Fruit fly (Drosophila melanogaster) whole organism, embryonic: Measurements from ENCODE around the gene CG2157.

Experiments
- Asciz ChIP-seq: fragments of 200-800 bp; sonication (Bioruptor generic); optimal IDR thresholded peaks from 2 replicates; lab custom pipeline; 2017; ENCODE audit warnings: missing biosample characterization, mild to moderate bottlenecking, missing genetic modification characterization, missing genetic modification reagents
- Atf3 ChIP-seq: fragments of 200-800 bp; sonication (Bioruptor generic); optimal IDR thresholded peaks from 3 replicates; lab custom pipeline; 2016; ENCODE audit warnings: missing biosample characterization, missing genetic modification characterization
- BEAF-32 ChIP-seq: fragments of 200-800 bp; sonication (Bioruptor generic); optimal IDR thresholded peaks from 3 replicates; lab custom pipeline; 2017; ENCODE audit warnings: missing biosample characterization, missing genetic modification characterization, mild to moderate bottlenecking, moderate library complexity, missing genetic modification reagents
- CG10543 ChIP-seq: fragments of 200-800 bp; sonication (Bioruptor generic); optimal IDR thresholded peaks from 3 replicates; lab custom pipeline; 2017; ENCODE audit warnings: missing biosample characterization, mild to moderate bottlenecking, missing genetic modification characterization, moderate library complexity
- CG11085 ChIP-seq: fragments of 200-800 bp; sonication (Bioruptor generic); IDR thresholded peaks from 2 replicates; pipeline ENCODE4 v1.3.6; 2022; ENCODE audit warnings: missing biosample characterization, missing genetic modification characterization
- CG11093 ChIP-seq: fragments of 200-800 bp; sonication (Bioruptor generic); IDR thresholded peaks from 3 replicates; pipeline ENCODE4 v1.3.6; 2022; ENCODE audit warnings: missing biosample characterization, missing genetic modification characterization
- CG12659 ChIP-seq: fragments of 200-800 bp; sonication (Bioruptor generic); optimal IDR thresholded peaks from 3 replicates; lab custom pipeline; 2017; ENCODE audit warnings: mild to moderate bottlenecking, missing biosample characterization, missing genetic modification reagents, missing genetic modification characterization
- CG13894 ChIP-seq: fragments of 200-800 bp; sonication (Bioruptor generic); optimal IDR thresholded peaks from 3 replicates; lab custom pipeline; 2018; ENCODE audit warnings: missing biosample characterization, mild to moderate bottlenecking, missing genetic modification characterization, moderate library complexity
- CG17186 ChIP-seq: fragments of 200-800 bp; sonication (Bioruptor generic); optimal IDR thresholded peaks from 3 replicates; lab custom pipeline; 2017; ENCODE audit warnings: missing biosample characterization, missing genetic modification reagents, missing genetic modification characterization
- CG17829 ChIP-seq: fragments of 200-800 bp; optimal IDR thresholded peaks from 2 replicates; lab custom pipeline; 2019; ENCODE audit warnings: missing biosample characterization, mild to moderate bottlenecking, missing genetic modification characterization, moderate library complexity
- CG17912 ChIP-seq: fragments of 200-800 bp; sonication (Bioruptor generic); optimal IDR thresholded peaks from 2 replicates; lab custom pipeline; 2018; ENCODE audit warnings: missing biosample characterization, mild to moderate bottlenecking, missing genetic modification characterization
- CG18619 ChIP-seq: fragments of 200-800 bp; sonication (Bioruptor generic); optimal IDR thresholded peaks from 3 replicates; lab custom pipeline; 2017; ENCODE audit warnings: missing biosample characterization, mild to moderate bottlenecking, missing genetic modification characterization
- CG32767 ChIP-seq: fragments of 200-800 bp; sonication (Bioruptor generic); IDR thresholded peaks from 2 replicates; pipeline ENCODE4 v1.3.6; 2022; ENCODE audit warnings: missing biosample characterization, missing genetic modification characterization
- CG4328 ChIP-seq: fragments of 200-800 bp; sonication (Bioruptor generic); optimal IDR thresholded peaks from 3 replicates; lab custom pipeline; 2017; ENCODE audit warnings: missing biosample characterization, missing genetic modification reagents, missing genetic modification characterization
- CG43689 ChIP-seq: fragments of 200-800 bp; sonication (Bioruptor generic); IDR thresholded peaks from 2 replicates; pipeline ENCODE4 v1.3.6; 2022; ENCODE audit warnings: missing biosample characterization, missing genetic modification characterization
- CG4730 ChIP-seq: fragments of 200-800 bp; sonication (Bioruptor generic); IDR thresholded peaks from 2 replicates; pipeline ENCODE4 v1.3.6; 2022; ENCODE audit warnings: missing biosample characterization, missing genetic modification characterization
- CG7271 ChIP-seq: fragments of 200-800 bp; sonication (Bioruptor generic); optimal IDR thresholded peaks from 2 replicates; lab custom pipeline; 2018; ENCODE audit warnings: missing biosample characterization, mild to moderate bottlenecking, missing genetic modification characterization, moderate library complexity
- CG7745 ChIP-seq: fragments of 200-800 bp; sonication (Bioruptor generic); optimal IDR thresholded peaks from 2 replicates; lab custom pipeline; 2018; ENCODE audit warnings: missing biosample characterization, mild to moderate bottlenecking, missing genetic modification characterization, moderate library complexity
- CG8089 ChIP-seq: fragments of 200-800 bp; sonication (Bioruptor generic); optimal IDR thresholded peaks from 3 replicates; lab custom pipeline; 2016; ENCODE audit warnings: missing biosample characterization, missing genetic modification characterization
- CG8281 ChIP-seq: fragments of 200-800 bp; sonication (Bioruptor generic); optimal IDR thresholded peaks from 2 replicates; lab custom pipeline; 2018; ENCODE audit warnings: missing biosample characterization, mild to moderate bottlenecking, missing genetic modification characterization, moderate library complexity
- CG8290 ChIP-seq, 3 experiments: fragments of 200-800 bp; sonication (Bioruptor generic); optimal IDR thresholded peaks; 2 replicates each; lab custom pipeline; 2016 to 2019; ENCODE audit warnings: missing biosample characterization in 3 of 3, missing genetic modification characterization in 3 of 3, mild to moderate bottlenecking in 2 of 3, moderate library complexity in 1 of 3
- CG8924 ChIP-seq: fragments of 200-800 bp; optimal IDR thresholded peaks from 3 replicates; lab custom pipeline; 2019; ENCODE audit warnings: missing biosample characterization, mild to moderate bottlenecking, missing genetic modification characterization, moderate library complexity
- CG9797 ChIP-seq: fragments of 200-800 bp; sonication (Bioruptor generic); optimal IDR thresholded peaks from 3 replicates; lab custom pipeline; 2018; ENCODE audit warnings: missing biosample characterization, mild to moderate bottlenecking, missing genetic modification characterization
- Dip3 ChIP-seq: fragments of 200-800 bp; sonication (Bioruptor generic); optimal IDR thresholded peaks from 3 replicates; lab custom pipeline; 2016; ENCODE audit warnings: missing biosample characterization, missing genetic modification characterization
- Doc2 ChIP-seq: fragments of 200-800 bp; sonication (Bioruptor generic); IDR thresholded peaks from 2 replicates; pipeline ENCODE4 v1.3.6; 2022; ENCODE audit warnings: missing biosample characterization, missing genetic modification characterization
- Dref ChIP-seq: fragments of 200-800 bp; sonication (Bioruptor generic); IDR thresholded peaks from 2 replicates; pipeline ENCODE4 v1.3.6; 2022; ENCODE audit warnings: missing biosample characterization, missing genetic modification characterization
- Lhr ChIP-seq: fragments of 200-800 bp; sonication (Bioruptor generic); optimal IDR thresholded peaks from 3 replicates; lab custom pipeline; 2017; ENCODE audit warnings: mild to moderate bottlenecking, missing biosample characterization, missing genetic modification reagents, missing genetic modification characterization
- Lim3 ChIP-seq: fragments of 200-800 bp; sonication (Bioruptor generic); IDR thresholded peaks from 2 replicates; pipeline ENCODE4 v1.3.6; 2022; ENCODE audit warnings: missing biosample characterization, missing genetic modification characterization
- Max ChIP-seq: fragments of 200-800 bp; sonication (Bioruptor generic); optimal IDR thresholded peaks from 2 replicates; lab custom pipeline; 2016; ENCODE audit warnings: missing biosample characterization, mild to moderate bottlenecking, missing genetic modification characterization
- Oli ChIP-seq: fragments of 200-800 bp; sonication (Bioruptor generic); optimal IDR thresholded peaks from 2 replicates; lab custom pipeline; 2018; ENCODE audit warnings: missing biosample characterization, mild to moderate bottlenecking, missing genetic modification characterization, moderate library complexity
- Pdp1 ChIP-seq, 2 experiments: fragments of 200-800 bp; sonication (Bioruptor generic); optimal IDR thresholded peaks; 3 replicates each; lab custom pipeline; 2016; ENCODE audit warnings: missing biosample characterization in 2 of 2, missing genetic modification characterization in 2 of 2, mild to moderate bottlenecking in 1 of 2, moderate library complexity in 1 of 2
- Sry-δ ChIP-seq: fragments of 200-800 bp; sonication (Bioruptor generic); optimal IDR thresholded peaks from 2 replicates; lab custom pipeline; 2016; ENCODE audit warnings: missing biosample characterization, missing genetic modification characterization
- Ssrp ChIP-seq: fragments of 200-800 bp; sonication (Bioruptor generic); optimal IDR thresholded peaks from 2 replicates; lab custom pipeline; 2018; ENCODE audit warnings: missing biosample characterization, mild to moderate bottlenecking, missing genetic modification characterization, moderate library complexity
- Xrp1 ChIP-seq: fragments of 200-800 bp; sonication (Bioruptor generic); IDR thresholded peaks from 2 replicates; pipeline ENCODE4 v1.3.6; 2022; ENCODE audit warnings: missing biosample characterization, missing genetic modification characterization
- chif ChIP-seq, 2 experiments: fragments of 200-800 bp; sonication (Bioruptor generic); optimal IDR thresholded peaks; 3 replicates each; lab custom pipeline; 2016; ENCODE audit warnings: missing biosample characterization in 2 of 2, missing genetic modification characterization in 2 of 2
- chinmo ChIP-seq: fragments of 200-800 bp; sonication (Bioruptor generic); IDR thresholded peaks from 4 replicates; pipeline ENCODE4 v1.3.6; 2022; ENCODE audit warnings: missing biosample characterization, missing genetic modification characterization; ENCODE audit not compliant: partially characterized antibody
- da ChIP-seq: fragments of 200-800 bp; sonication (Bioruptor generic); optimal IDR thresholded peaks from 2 replicates; lab custom pipeline; 2016; ENCODE audit warnings: missing biosample characterization, missing genetic modification characterization
- disco-r ChIP-seq: fragments of 200-800 bp; sonication (Bioruptor generic); optimal IDR thresholded peaks from 2 replicates; lab custom pipeline; 2016; ENCODE audit warnings: missing biosample characterization, missing genetic modification characterization
- dmrt99B ChIP-seq: fragments of 200-800 bp; sonication (Bioruptor generic); optimal IDR thresholded peaks from 2 replicates; lab custom pipeline; 2018; ENCODE audit warnings: missing biosample characterization, mild to moderate bottlenecking, missing genetic modification characterization, moderate library complexity
- esg ChIP-seq: fragments of 200-800 bp; sonication (Bioruptor generic); conservative IDR thresholded peaks from 2 replicates; pipeline ENCODE4 v1.3.6; 2022; ENCODE audit warnings: missing biosample characterization, missing genetic modification characterization
- fd102C ChIP-seq: fragments of 200-800 bp; sonication (Bioruptor generic); optimal IDR thresholded peaks from 2 replicates; lab custom pipeline; 2018; ENCODE audit warnings: missing biosample characterization, mild to moderate bottlenecking, missing genetic modification characterization, moderate library complexity
- gfzf ChIP-seq: fragments of 200-800 bp; sonication (Bioruptor generic); optimal IDR thresholded peaks from 2 replicates; lab custom pipeline; 2016; ENCODE audit warnings: missing biosample characterization, mild to moderate bottlenecking, missing genetic modification characterization, moderate library complexity
- grn ChIP-seq: fragments of 200-800 bp; sonication (Bioruptor generic); optimal IDR thresholded peaks from 3 replicates; lab custom pipeline; 2017; ENCODE audit warnings: missing biosample characterization, missing genetic modification characterization
- hb ChIP-seq: fragments of 200-800 bp; sonication (Bioruptor generic); IDR thresholded peaks from 3 replicates; pipeline ENCODE4 v1.3.6; 2022; ENCODE audit warnings: missing biosample characterization, missing genetic modification characterization; ENCODE audit not compliant: partially characterized antibody
- her ChIP-seq: fragments of 200-800 bp; sonication (Bioruptor generic); optimal IDR thresholded peaks from 2 replicates; lab custom pipeline; 2016; ENCODE audit warnings: missing biosample characterization, missing genetic modification characterization
- jigr1 ChIP-seq: fragments of 200-800 bp; sonication (Bioruptor generic); IDR thresholded peaks from 3 replicates; pipeline ENCODE4 v1.3.6; 2022; ENCODE audit warnings: missing biosample characterization, missing genetic modification characterization
- sens ChIP-seq: fragments of 200-800 bp; sonication (Bioruptor generic); peaks from one replicate; lab custom pipeline; 2016; ENCODE audit warnings: missing biosample characterization, missing genetic modification characterization
- toy ChIP-seq: fragments of 200-800 bp; sonication (Bioruptor generic); IDR thresholded peaks from 2 replicates; pipeline ENCODE4 v1.3.6; 2022; ENCODE audit warnings: missing biosample characterization, missing genetic modification characterization
- wor ChIP-seq: fragments of 200-800 bp; sonication (Bioruptor generic); IDR thresholded peaks from 2 replicates; pipeline ENCODE4 v1.3.6; 2022; ENCODE audit warnings: missing biosample characterization, missing genetic modification characterization
- zf30C ChIP-seq: fragments of 200-800 bp; sonication (Bioruptor generic); optimal IDR thresholded peaks from 3 replicates; lab custom pipeline; 2018; ENCODE audit warnings: missing biosample characterization, mild to moderate bottlenecking, missing genetic modification characterization

CG2157 gene

dm6 chrX:10847447-10847846, 21.6 kb upstream of the CG2157 start (continued):
- no peak for TF ChIP-seq Sry-δ (GFP tag; lab: Kevin White, UChicago)
- TF ChIP-seq CG12659 (GFP tag; lab: Kevin White, UChicago): no peak
- no peak for TF ChIP-seq CG17912
- TF ChIP-seq Xrp1 (GFP tag; lab: Robert Waterston, UW): no peak
- TF ChIP-seq CG4328: no peak
- TF ChIP-seq CG13894: no peak

dm6 chrX:10848565-10848964, 20.5 kb upstream of the CG2157 start, which contains the start of gene CG2202:
TSS of gene CG2202 (plus strand) at chrX:10848757.
- TF ChIP-seq CG11093 (GFP tag; lab: Robert Waterston, UW): no peak
- no peak for TF ChIP-seq Max
- no peak for TF ChIP-seq CG18619 (GFP tag; lab: Kevin White, UChicago)
- no peak for TF ChIP-seq Dip3 (GFP tag; lab: Kevin White, UChicago)
- TF ChIP-seq CG17829 (tag; lab: Kevin White, UChicago): no peak
- no peak for TF ChIP-seq grn (GFP tag; lab: Kevin White, UChicago)
- TF ChIP-seq CG7745 (tag; lab: Kevin White, UChicago): no peak
- no peak for TF ChIP-seq CG17186 (GFP tag; lab: Kevin White, UChicago)
- no peak for TF ChIP-seq dmrt99B (tag; lab: Kevin White, UChicago)
- TF ChIP-seq Atf3 (GFP tag; lab: Kevin White, UChicago): no peak
- TF ChIP-seq da (GFP tag; lab: Kevin White, UChicago): no peak
- TF ChIP-seq CG43689 (GFP tag; lab: Robert Waterston, UW): no peak
- TF ChIP-seq her (GFP tag; lab: Kevin White, UChicago): no peak
- TF ChIP-seq Asciz: no peak
- no peak for TF ChIP-seq fd102C (GFP tag; lab: Kevin White, UChicago)
- TF ChIP-seq Lhr (GFP tag; lab: Kevin White, UChicago): no peak
- no peak for TF ChIP-seq chinmo (GFP tag; lab: Robert Waterston, UW)
- no peak for TF ChIP-seq jigr1
- no peak for TF ChIP-seq esg (GFP tag; lab: Robert Waterston, UW)
- peak; percentile 65 for TF ChIP-seq CG9797 (GFP tag; lab: Kevin White, UChicago)
- TF ChIP-seq CG8290 (GFP tag; optimal IDR thresholded peaks at IDR 0.05; lab: Kevin White, UChicago): no peak
- no peak for TF ChIP-seq CG8290 (tag; optimal IDR thresholded peaks at IDR 0.05; lab: Kevin White, UChicago)
- TF ChIP-seq BEAF-32 (GFP tag; lab: Kevin White, UChicago): peak; percentile 79
- TF ChIP-seq hb: peak; percentile 50; the same call in 1 of the 3 replicates
- TF ChIP-seq CG8924 (tag; lab: Kevin White, UChicago): peak; percentile 30
- TF ChIP-seq Doc2 (GFP tag; lab: Robert Waterston, UW): no peak
- TF ChIP-seq toy: no peak
- TF ChIP-seq chif (GFP tag; optimal IDR thresholded peaks at IDR 0.05; lab: Kevin White, UChicago): no peak
- no peak for TF ChIP-seq Ssrp (tag; lab: Kevin White, UChicago)
- no peak for TF ChIP-seq Oli (tag; lab: Kevin White, UChicago)
- TF ChIP-seq sens: no peak
- no peak for TF ChIP-seq CG8281
- no peak for TF ChIP-seq CG7271
- peak; percentile 71 for TF ChIP-seq Dref
- TF ChIP-seq CG11085 (GFP tag; lab: Robert Waterston, UW): no peak
- TF ChIP-seq CG8089: no peak
- no peak for TF ChIP-seq CG10543
- no peak for TF ChIP-seq CG32767 (GFP tag; lab: Robert Waterston, UW)
- no peak for TF ChIP-seq Lim3 (GFP tag; lab: Robert Waterston, UW)
- no peak for TF ChIP-seq Pdp1 (GFP tag; optimal IDR thresholded peaks at IDR 0.05; lab: Kevin White, UChicago)
- no peak for TF ChIP-seq wor
- TF ChIP-seq disco-r (GFP tag; lab: Kevin White, UChicago): no peak
- no peak for TF ChIP-seq zf30C
- peak; percentile 74 for TF ChIP-seq gfzf (GFP tag; lab: Kevin White, UChicago)
- no peak for TF ChIP-seq CG4730 (GFP tag; lab: Robert Waterston, UW)
